Worm (Caenorhabditis elegans) whole organism, midembryonic: Measurements from ENCODE around the gene par-5.

ENCODE experiments used
- T22C8.4 ChIP-seq: fragments of 200-800 bp; sonication (Bioruptor generic); IDR thresholded peaks from 2 replicates; pipeline ENCODE4 v1.3.6; 2022; ENCODE audit warnings: missing genetic modification characterization, missing compliant biosample characterization
- klf-2 ChIP-seq: fragments of 200-800 bp; sonication (Bioruptor generic); conservative IDR thresholded peaks from 2 replicates; pipeline ENCODE4 v1.3.6; 2022; ENCODE audit warnings: missing genetic modification reagents, missing genetic modification characterization, missing compliant biosample characterization
- ztf-23 ChIP-seq: fragments of 200-800 bp; sonication (Bioruptor generic); IDR thresholded peaks from 2 replicates; pipeline ENCODE4 v1.3.6; 2022; ENCODE audit warnings: missing genetic modification reagents, missing genetic modification characterization, missing compliant biosample characterization

DNA sequence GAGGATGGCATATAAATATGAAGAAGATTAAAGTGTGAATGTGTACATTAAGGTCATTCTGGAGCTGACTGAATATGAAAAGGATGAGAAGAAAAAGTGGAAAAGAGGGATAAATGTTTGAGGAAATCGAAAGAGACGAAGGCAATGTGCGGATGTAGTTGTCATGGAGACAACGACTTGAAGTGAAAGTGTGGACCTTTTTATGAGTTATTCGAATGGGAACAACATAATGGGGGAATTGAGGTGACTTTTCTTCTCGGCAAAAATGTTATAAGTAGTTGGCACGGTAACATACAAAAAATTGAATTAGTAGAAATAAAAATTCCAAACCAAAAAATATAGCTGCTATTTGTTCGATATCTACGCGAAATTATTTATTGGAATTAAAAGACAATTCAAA lies 20.6 kb downstream of the par-5 start, which contains the start of gene dyf-18:
- no peak for TF ChIP-seq ztf-23 (GFP tag; lab: Robert Waterston, UW)
- no peak for TF ChIP-seq klf-2 (GFP tag; lab: Robert Waterston, UW)
- TF ChIP-seq T22C8.4 (GFP tag; lab: Robert Waterston, UW), result no peak
